Worm (Caenorhabditis elegans) whole organism, young adult: Measurements from ENCODE around the gene epn-1.
A peak's percentile ranks its signal among the peaks of the same experiment; 100 is the strongest.

Source experiments
- C17E4.6 ChIP-seq: fragments of 200-800 bp; sonication (Bioruptor generic); IDR thresholded peaks from 2 replicates; pipeline ENCODE4 v1.3.6; 2022; ENCODE audit warnings: missing genetic modification reagents, missing genetic modification characterization, missing compliant biosample characterization
- D2030.7 ChIP-seq: fragments of 200-800 bp; sonication (Bioruptor generic); IDR thresholded peaks from 2 replicates; pipeline ENCODE4 v1.3.6; 2022; ENCODE audit warnings: missing genetic modification reagents, missing genetic modification characterization, missing compliant biosample characterization
- F10E7.11 ChIP-seq: sonication (generic microtip); optimal IDR thresholded peaks from 2 replicates; lab custom pipeline; 2017; ENCODE audit warnings: mild to moderate bottlenecking, missing genetic modification characterization, moderate library complexity, missing compliant biosample characterization
- F23B12.7 ChIP-seq: sonication (generic microtip); optimal IDR thresholded peaks from 2 replicates; lab custom pipeline; 2017; ENCODE audit warnings: missing genetic modification characterization, mild to moderate bottlenecking, missing compliant biosample characterization, antibody characterized with exemption, moderate library complexity; ENCODE audit not compliant: insufficient read depth
- F33H1.4 ChIP-seq: fragments of 200-800 bp; sonication (Bioruptor generic); IDR thresholded peaks from 2 replicates; pipeline ENCODE4 v1.3.6; 2022; ENCODE audit warnings: missing genetic modification reagents, missing genetic modification characterization, missing compliant biosample characterization
- F39B2.1 ChIP-seq: fragments of 200-800 bp; sonication (Bioruptor generic); IDR thresholded peaks from 2 replicates; pipeline ENCODE4 v1.3.6; 2022; ENCODE audit warnings: missing genetic modification reagents, missing genetic modification characterization, missing compliant biosample characterization
- K11D2.4 ChIP-seq: fragments of 200-800 bp; sonication (Bioruptor generic); IDR thresholded peaks from 2 replicates; pipeline ENCODE4 v1.3.6; 2022; ENCODE audit warnings: missing genetic modification reagents, missing genetic modification characterization, missing compliant biosample characterization
- T07F8.4 ChIP-seq: sonication (generic microtip); optimal IDR thresholded peaks from 2 replicates; lab custom pipeline; 2016; ENCODE audit warnings: mild to moderate bottlenecking, missing genetic modification characterization, moderate library complexity, missing compliant biosample characterization
- Y53G8AR.9 ChIP-seq: fragments of 200-800 bp; sonication (Bioruptor generic); conservative IDR thresholded peaks from 2 replicates; pipeline ENCODE4 v1.3.6; 2022; ENCODE audit warnings: missing genetic modification reagents, missing genetic modification characterization, missing compliant biosample characterization
- akir-1 ChIP-seq: fragments of 200-800 bp; sonication (Bioruptor generic); optimal IDR thresholded peaks from 2 replicates; lab custom pipeline; 2018; ENCODE audit warnings: mild to moderate bottlenecking, missing genetic modification characterization, moderate library complexity, missing compliant biosample characterization
- aptf-3 ChIP-seq: fragments of 200-800 bp; sonication (Bioruptor generic); IDR thresholded peaks from 2 replicates; pipeline ENCODE4 v1.3.6; 2022; ENCODE audit warnings: missing genetic modification characterization, missing compliant biosample characterization
- atf-7 ChIP-seq: sonication (generic microtip); optimal IDR thresholded peaks from 2 replicates; lab custom pipeline; 2017; ENCODE audit warnings: mild to moderate bottlenecking, missing genetic modification characterization, missing compliant biosample characterization
- attf-3 ChIP-seq: fragments of 200-800 bp; sonication (Bioruptor generic); conservative IDR thresholded peaks from 2 replicates; pipeline ENCODE4 v1.3.6; 2022; ENCODE audit warnings: missing genetic modification reagents, missing genetic modification characterization, missing compliant biosample characterization
- attf-5 ChIP-seq: fragments of 200-800 bp; sonication (Bioruptor generic); optimal IDR thresholded peaks from 2 replicates; lab custom pipeline; 2018; ENCODE audit warnings: mild to moderate bottlenecking, missing genetic modification characterization, missing compliant biosample characterization
- cebp-1 ChIP-seq, 2 experiments: fragments of 200-800 bp in 1 of 2; sonication (Bioruptor generic) in 1 of 2; sonication (generic microtip) in 1 of 2; IDR thresholded peaks in 1 of 2; optimal IDR thresholded peaks in 1 of 2; 2 replicates each; pipeline versions ENCODE4 v1.3.6 to Lab custom; 2017 to 2022; ENCODE audit warnings: missing compliant biosample characterization in 2 of 2, missing genetic modification characterization in 2 of 2, mild to moderate bottlenecking in 1 of 2, missing genetic modification reagents in 1 of 2, moderate library complexity in 1 of 2
- die-1 ChIP-seq: sonication (generic microtip); optimal IDR thresholded peaks from 2 replicates; lab custom pipeline; 2016; ENCODE audit warnings: missing genotype, mild to moderate bottlenecking, missing genetic modification characterization, missing compliant biosample characterization
- egl-18 ChIP-seq: fragments of 200-800 bp; sonication (Bioruptor generic); IDR thresholded peaks from 2 replicates; pipeline ENCODE4 v1.3.6; 2022; ENCODE audit warnings: missing genetic modification reagents, missing genetic modification characterization, missing compliant biosample characterization
- fkh-3 ChIP-seq: sonication (generic microtip); optimal IDR thresholded peaks from 2 replicates; lab custom pipeline; 2016; ENCODE audit warnings: mild to moderate bottlenecking, missing genetic modification characterization, missing compliant biosample characterization
- hmg-20 ChIP-seq: fragments of 200-800 bp; sonication (Bioruptor generic); IDR thresholded peaks from 2 replicates; pipeline ENCODE4 v1.3.6; 2022; ENCODE audit warnings: missing genetic modification reagents, missing genetic modification characterization, missing compliant biosample characterization
- let-526 ChIP-seq: fragments of 200-800 bp; sonication (Bioruptor generic); IDR thresholded peaks from 2 replicates; pipeline ENCODE4 v1.3.6; 2022; ENCODE audit warnings: missing genetic modification reagents, missing genetic modification characterization, missing compliant biosample characterization
- let-607 ChIP-seq, 2 experiments: fragments of 200-800 bp in 1 of 2; sonication (Bioruptor generic) in 1 of 2; sonication (generic microtip) in 1 of 2; optimal IDR thresholded peaks; 2 replicates each; lab custom pipeline; 2016 to 2018; ENCODE audit warnings: mild to moderate bottlenecking in 2 of 2, missing compliant biosample characterization in 2 of 2, missing genetic modification characterization in 2 of 2, moderate library complexity in 2 of 2, missing genotype in 1 of 2
- lin-26 ChIP-seq: fragments of 200-800 bp; sonication (Bioruptor generic); IDR thresholded peaks from 2 replicates; pipeline ENCODE4 v1.3.6; 2022; ENCODE audit warnings: missing genetic modification reagents, missing genetic modification characterization, missing compliant biosample characterization
- lir-1 ChIP-seq: fragments of 200-800 bp; sonication (Bioruptor generic); conservative IDR thresholded peaks from 2 replicates; pipeline ENCODE4 v1.3.6; 2022; ENCODE audit warnings: missing genetic modification reagents, missing genetic modification characterization, missing compliant biosample characterization
- madf-10 ChIP-seq: sonication (generic microtip); optimal IDR thresholded peaks from 2 replicates; lab custom pipeline; 2016; ENCODE audit warnings: mild to moderate bottlenecking, missing genetic modification characterization, missing compliant biosample characterization
- mel-28 ChIP-seq: sonication (generic microtip); optimal IDR thresholded peaks from 2 replicates; lab custom pipeline; 2016; ENCODE audit warnings: borderline replicate concordance, mild to moderate bottlenecking, missing genetic modification characterization, missing compliant biosample characterization
- mxl-1 ChIP-seq: sonication (generic microtip); optimal IDR thresholded peaks from 2 replicates; lab custom pipeline; 2016; ENCODE audit warnings: missing genetic modification characterization, missing compliant biosample characterization
- pbrm-1 ChIP-seq: fragments of 200-800 bp; sonication (Bioruptor generic); IDR thresholded peaks from 2 replicates; pipeline ENCODE4 v1.3.6; 2022; ENCODE audit warnings: missing genetic modification reagents, missing genetic modification characterization, missing compliant biosample characterization
- snpc-1.1 ChIP-seq: sonication (generic microtip); optimal IDR thresholded peaks from 2 replicates; lab custom pipeline; 2017; ENCODE audit warnings: missing genetic modification characterization, mild to moderate bottlenecking, missing compliant biosample characterization, antibody characterized with exemption, moderate library complexity, missing genotype, missing genetic modification reagents; ENCODE audit not compliant: insufficient read depth
- snpc-1.3 ChIP-seq: sonication (generic microtip); optimal IDR thresholded peaks from 2 replicates; lab custom pipeline; 2017; ENCODE audit warnings: missing genetic modification characterization, mild to moderate bottlenecking, missing compliant biosample characterization, antibody characterized with exemption, moderate library complexity, missing genotype, missing genetic modification reagents; ENCODE audit not compliant: insufficient read depth
- somi-1 ChIP-seq: fragments of 200-800 bp; sonication (Bioruptor generic); optimal IDR thresholded peaks from 2 replicates; lab custom pipeline; 2018; ENCODE audit warnings: mild to moderate bottlenecking, missing genetic modification characterization, missing compliant biosample characterization
- tbx-9 ChIP-seq: sonication (generic microtip); optimal IDR thresholded peaks from 2 replicates; lab custom pipeline; 2016; ENCODE audit warnings: borderline replicate concordance, missing genetic modification characterization, inconsistent platforms, missing compliant biosample characterization
- ztf-18 ChIP-seq: sonication (generic microtip); optimal IDR thresholded peaks from 2 replicates; lab custom pipeline; 2016; ENCODE audit warnings: missing genotype, mild to moderate bottlenecking, missing genetic modification characterization, missing compliant biosample characterization
- ztf-22 ChIP-seq: fragments of 200-800 bp; sonication (Bioruptor generic); optimal IDR thresholded peaks from 2 replicates; lab custom pipeline; 2018; ENCODE audit warnings: mild to moderate bottlenecking, missing genetic modification characterization, moderate library complexity, missing compliant biosample characterization
- ztf-26 ChIP-seq: sonication (generic microtip); optimal IDR thresholded peaks from 2 replicates; lab custom pipeline; 2017; ENCODE audit warnings: missing genetic modification characterization, missing compliant biosample characterization
- ztf-28 ChIP-seq: fragments of 200-800 bp; sonication (Bioruptor generic); IDR thresholded peaks from 2 replicates; pipeline ENCODE4 v1.3.6; 2022; ENCODE audit warnings: missing genetic modification reagents, missing genetic modification characterization, missing compliant biosample characterization

The epn-1 gene

DNA sequence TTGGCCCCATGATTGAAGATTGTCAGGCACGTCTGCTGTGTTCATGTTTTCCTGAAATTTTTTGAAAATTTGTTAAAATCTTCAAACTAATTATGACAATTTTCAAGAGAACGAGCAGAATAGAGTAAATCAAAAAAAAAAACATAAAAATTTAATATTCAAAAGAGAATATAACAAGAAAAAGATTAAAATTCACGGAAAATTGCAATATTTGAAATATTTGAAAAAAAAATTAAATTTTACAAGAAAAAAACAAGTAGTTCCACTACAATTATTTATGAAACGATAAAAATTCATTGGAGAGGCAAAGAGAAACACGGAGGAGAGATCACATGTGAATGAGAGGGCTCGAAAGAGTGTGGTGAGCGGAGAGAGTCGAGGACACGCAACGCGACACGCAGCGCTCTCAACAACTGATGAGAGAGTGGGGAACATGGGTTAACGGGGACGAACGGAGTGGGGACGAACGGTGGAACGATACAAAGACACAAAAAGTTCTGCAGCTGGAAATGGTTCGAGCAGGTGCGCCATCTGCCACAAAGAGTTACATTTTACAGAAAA, 6.3 kb upstream of the epn-1 start, which contains the start of gene mbk-1 (continued):
- TF ChIP-seq akir-1 (no peak), ztf-28 (no peak), F33H1.4 (GFP tag; lab: Robert Waterston, UW) (no peak), aptf-3 (GFP tag; lab: Robert Waterston, UW) (no peak), lir-1 (GFP tag; lab: Robert Waterston, UW) (0 out of 2 replicates have a peak, but pooled peaks have one; percentile 54), snpc-1.3 (tag; lab: Kevin White, UChicago) (no peak), attf-3 (GFP tag; lab: Robert Waterston, UW) (no peak), attf-5 (peak; percentile 58), ztf-22 (no peak), die-1 (tag; lab: Kevin White, UChicago) (peak; percentile 4), F39B2.1 (GFP tag; lab: Robert Waterston, UW) (no peak), D2030.7 (GFP tag; lab: Robert Waterston, UW) (no peak), pbrm-1 (GFP tag; lab: Robert Waterston, UW) (no peak), egl-18 (GFP tag; lab: Robert Waterston, UW) (no peak), C17E4.6 (GFP tag; lab: Robert Waterston, UW) (no peak), T07F8.4 (tag; lab: Kevin White, UChicago) (no peak), F10E7.11 (tag; lab: Kevin White, UChicago) (no peak), lin-26 (GFP tag; lab: Robert Waterston, UW) (peak; percentile 57; the same call in 1 of the 2 replicates), F23B12.7 (tag; lab: Kevin White, UChicago) (no peak), ztf-18 (tag; lab: Kevin White, UChicago) (peak; percentile 1), hmg-20 (GFP tag; lab: Robert Waterston, UW) (no peak), let-607 (tag; optimal IDR thresholded peaks at IDR 0.05; lab: Kevin White, UChicago) (peak in 1 of 2 experiments; percentile 49), madf-10 (tag; lab: Kevin White, UChicago) (peak; percentile 41), atf-7 (tag; lab: Kevin White, UChicago) (no peak), ztf-26 (tag; lab: Kevin White, UChicago) (peak; percentile 6), let-526 (GFP tag; lab: Robert Waterston, UW) (no peak), fkh-3 (tag; lab: Kevin White, UChicago) (no peak), somi-1 (GFP tag; lab: Kevin White, UChicago) (no peak), mel-28 (tag; lab: Kevin White, UChicago) (no peak), Y53G8AR.9 (no peak), K11D2.4 (GFP tag; lab: Robert Waterston, UW) (0 out of 2 replicates have a peak, but pooled peaks have one; percentile 23), snpc-1.1 (tag; lab: Kevin White, UChicago) (no peak), cebp-1 (GFP tag; IDR thresholded peaks at IDR 0.05; lab: Robert Waterston, UW) (no peak), cebp-1 (tag; optimal IDR thresholded peaks at IDR 0.05; lab: Kevin White, UChicago) (peak; percentile 73), mxl-1 (tag; lab: Kevin White, UChicago) (no peak)

DNA sequence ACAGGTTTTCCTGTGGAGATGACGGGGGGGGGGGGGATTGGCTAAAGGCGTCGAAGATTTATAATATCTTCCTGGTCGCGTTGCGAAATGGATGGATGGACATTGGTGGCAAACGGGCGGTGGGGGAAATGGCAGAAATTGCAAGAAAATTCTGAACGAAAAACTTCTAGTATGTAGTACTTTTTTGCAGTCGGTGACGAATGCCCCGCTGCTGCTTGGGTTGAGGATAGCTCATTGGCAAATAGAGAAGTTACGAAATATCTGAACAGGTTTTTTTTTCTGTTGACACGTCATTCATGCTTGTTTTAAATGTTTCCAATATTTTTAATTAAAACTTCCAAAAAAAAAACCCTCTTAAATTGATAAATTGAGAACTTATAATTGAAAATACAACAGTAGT, 1.2 kb upstream of the epn-1 start:
- TF ChIP-seq cebp-1 (GFP tag; IDR thresholded peaks at IDR 0.05; lab: Robert Waterston, UW) (peak; percentile 62; the same call in 1 of the 2 replicates), cebp-1 (tag; optimal IDR thresholded peaks at IDR 0.05; lab: Kevin White, UChicago) (peak; percentile 86), tbx-9 (tag; lab: Kevin White, UChicago) (no peak)
